Worm (Caenorhabditis elegans) whole organism, L4 larva: ENCODE measurements around the gene Y55F3BR.6.

Experiments
- F37D6.2 ChIP-seq: sonication (generic microtip); optimal IDR thresholded peaks from 2 replicates; lab custom pipeline; 2016; ENCODE audit warnings: mild to moderate bottlenecking, missing genetic modification characterization, missing compliant biosample characterization
- dmd-8 ChIP-seq: fragments of 200-800 bp; sonication (Bioruptor generic); IDR thresholded peaks from 2 replicates; pipeline ENCODE4 v1.3.6; 2022; ENCODE audit warnings: missing genetic modification characterization, missing compliant biosample characterization
- dpl-1 ChIP-seq: fragments of 150-350 bp; optimal IDR thresholded peaks from 2 replicates; lab custom pipeline; 2014; ENCODE audit warnings: missing biosample characterization, missing genetic modification reagents, missing genetic modification characterization
- fos-1 ChIP-seq: fragments of 150-350 bp; optimal IDR thresholded peaks from 2 replicates; lab custom pipeline; 2014; ENCODE audit warnings: missing biosample characterization, missing genetic modification characterization
- mep-1 ChIP-seq: fragments of 150-350 bp; sonication (generic microtip); optimal IDR thresholded peaks from 3 replicates; lab custom pipeline; 2014; ENCODE audit warnings: missing biosample characterization, missing genetic modification characterization
- mes-2 ChIP-seq: sonication (generic microtip); optimal IDR thresholded peaks from 2 replicates; lab custom pipeline; 2016; ENCODE audit warnings: missing genotype, mild to moderate bottlenecking, missing genetic modification characterization, missing compliant biosample characterization; ENCODE audit not compliant: poor library complexity, severe bottlenecking
- nhr-11 ChIP-seq: fragments of 150-350 bp; optimal IDR thresholded peaks from 2 replicates; lab custom pipeline; 2014; ENCODE audit warnings: missing biosample characterization, missing genetic modification characterization
- nhr-28 ChIP-seq: fragments of 150-350 bp; optimal IDR thresholded peaks from 2 replicates; lab custom pipeline; 2014; ENCODE audit warnings: missing biosample characterization, missing genetic modification characterization
- nhr-42 ChIP-seq: fragments of 200-800 bp; sonication (Bioruptor generic); IDR thresholded peaks from 2 replicates; pipeline ENCODE4 v1.3.6; 2022; ENCODE audit warnings: missing genetic modification characterization, missing compliant biosample characterization
- nhr-77 ChIP-seq: fragments of 150-350 bp; optimal IDR thresholded peaks from 2 replicates; lab custom pipeline; 2014; ENCODE audit warnings: missing biosample characterization, missing genetic modification characterization
- pha-4 ChIP-seq, 2 experiments: fragments of 150-350 bp in 1 of 2; fragments of 200-800 bp in 1 of 2; sonication (Bioruptor generic) in 1 of 2; IDR thresholded peaks in 1 of 2; optimal IDR thresholded peaks in 1 of 2; 2 replicates each; pipeline versions ENCODE4 v1.3.6 to Lab custom; 2014 to 2022; ENCODE audit warnings: missing genetic modification characterization in 2 of 2, missing genetic modification reagents in 2 of 2, missing biosample characterization in 1 of 2, missing compliant biosample characterization in 1 of 2
- sdz-12 ChIP-seq: fragments of 200-800 bp; sonication (Bioruptor generic); optimal IDR thresholded peaks from 2 replicates; lab custom pipeline; 2018; ENCODE audit warnings: mild to moderate bottlenecking, missing genetic modification characterization, missing compliant biosample characterization
- unc-62 ChIP-seq, 3 experiments: fragments of 150-350 bp in 1 of 3; sonication (generic microtip); optimal IDR thresholded peaks in 2 of 3; peaks in 1 of 3; 1 replicate in 1 of 3; 2 replicates in 2 of 3; lab custom pipeline; 2014 to 2017; ENCODE audit warnings: missing biosample characterization in 3 of 3, missing genetic modification characterization in 3 of 3, missing genetic modification reagents in 3 of 3, missing genotype in 1 of 3
- zag-1 ChIP-seq: fragments of 150-350 bp; optimal IDR thresholded peaks from 2 replicates; lab custom pipeline; 2014; ENCODE audit warnings: missing biosample characterization, missing genetic modification characterization

DNA sequence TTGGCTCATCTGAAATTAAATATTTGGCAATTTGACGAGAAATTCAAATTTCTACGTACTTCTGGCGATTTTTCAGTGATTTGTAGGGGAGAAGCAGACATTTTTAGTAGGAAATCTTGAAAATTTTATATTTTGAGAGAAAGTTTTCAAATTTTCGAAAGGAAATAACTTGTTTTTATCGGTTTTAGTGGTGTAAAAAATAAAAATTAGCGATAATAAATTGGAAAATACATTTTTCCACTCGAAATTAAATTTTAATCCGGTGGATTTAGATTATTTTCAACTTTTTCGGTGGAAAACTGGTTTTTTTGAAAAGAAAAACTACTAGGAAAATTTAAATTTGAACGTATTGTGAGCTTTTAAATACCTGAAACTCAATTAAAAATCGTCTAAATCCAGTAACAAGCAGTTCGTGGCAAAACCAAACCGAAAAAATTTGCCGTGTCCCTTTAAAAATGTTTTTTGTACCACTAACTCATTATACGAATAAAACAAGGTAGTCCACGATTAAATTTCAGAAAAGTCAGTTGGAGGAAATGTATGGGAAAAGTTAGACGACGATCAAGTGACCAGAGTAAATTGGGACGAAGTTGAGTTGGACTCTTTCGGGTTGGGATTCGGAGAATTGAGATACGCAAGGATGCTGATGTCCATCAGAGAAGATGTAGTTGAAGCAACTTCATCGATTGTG is 10.0 kb downstream of the Y55F3BR.6 start, which contains the start of the genes madf-1 and Y55F3BR.10:
- TF ChIP-seq nhr-77 (tag; lab: Kevin White, UChicago) = no peak
- TF ChIP-seq sdz-12 (GFP tag; lab: Kevin White, UChicago) = no peak
- TF ChIP-seq F37D6.2 (tag; lab: Kevin White, UChicago) = no peak
- no peak for TF ChIP-seq dpl-1 (GFP tag; lab: Kevin White, UChicago)
- no peak for TF ChIP-seq dmd-8 (GFP tag; lab: Robert Waterston, UW)
- no peak for TF ChIP-seq pha-4 (GFP tag; IDR thresholded peaks at IDR 0.05; lab: Robert Waterston, UW)
- TF ChIP-seq pha-4 (tag; optimal IDR thresholded peaks at IDR 0.05; lab: Kevin White, UChicago) = no peak
- no peak for TF ChIP-seq nhr-11 (tag; lab: Kevin White, UChicago)
- TF ChIP-seq nhr-28 (tag; lab: Kevin White, UChicago) = no peak
- no peak for TF ChIP-seq unc-62 (GFP tag; optimal IDR thresholded peaks at IDR 0.05 in 1 of 2; lab: Kevin White, UChicago)
- TF ChIP-seq unc-62 (tag; optimal IDR thresholded peaks at IDR 0.05; lab: Kevin White, UChicago) = no peak
- TF ChIP-seq nhr-42 (GFP tag; lab: Robert Waterston, UW) = no peak
- no peak for TF ChIP-seq mep-1
- no peak for TF ChIP-seq mes-2 (tag; lab: Kevin White, UChicago)
- no peak for TF ChIP-seq zag-1 (tag; lab: Kevin White, UChicago)
- no peak for TF ChIP-seq fos-1 (tag; lab: Kevin White, UChicago)
